Fruit fly (Drosophila melanogaster) S2 (cell line): ENCODE data around the gene D19A.
"Not testable (repeated sequence)": the region's sequence is repeated elsewhere in the genome, so short reads cannot be mapped to it uniquely, and the experiment has no call there.

Source experiments
- CG8478 ChIP-seq: fragments of >200 bp; optimal IDR thresholded peaks from 2 replicates; lab custom pipeline; 2018
- CTCF ChIP-seq, 2 experiments: fragments of >200 bp; optimal IDR thresholded peaks; 2 replicates each; lab custom pipeline; 2018

- not testable (repeated sequence) for TF ChIP-seq CG8478 (lab: Kevin White, UChicago); CTCF (optimal IDR thresholded peaks at IDR 0.05; lab: Kevin White, UChicago)
These were observed 42.5 kb downstream of the D19A start, which contains the start of gene Lcp65Ab2 for dm6 chr3L:6146374-6146773.
